Fruit fly (Drosophila melanogaster) Kc167 (cell line): Measurements from ENCODE around the gene CG10958.

Experiments used
- Myc ChIP-seq: fragments of >200 bp; optimal IDR thresholded peaks from 2 replicates; lab custom pipeline; 2017; ENCODE audit warnings: missing external identifiers
- Sin3A ChIP-seq: fragments of >200 bp; optimal IDR thresholded peaks from 2 replicates; lab custom pipeline; 2018; ENCODE audit warnings: missing external identifiers
- h ChIP-seq: fragments of >200 bp; optimal IDR thresholded peaks from 3 replicates; lab custom pipeline; 2018; ENCODE audit warnings: missing external identifiers
- insv ChIP-seq: fragments of >200 bp; optimal IDR thresholded peaks from 3 replicates; lab custom pipeline; 2018; ENCODE audit warnings: missing external identifiers
- psq ChIP-seq: fragments of >200 bp; optimal IDR thresholded peaks from 2 replicates; lab custom pipeline; 2017; ENCODE audit warnings: missing external identifiers
- ttk ChIP-seq: sonication (Bioruptor generic); optimal IDR thresholded peaks from 2 replicates; lab custom pipeline; 2017; ENCODE audit warnings: missing external identifiers

CG10958 gene

DNA sequence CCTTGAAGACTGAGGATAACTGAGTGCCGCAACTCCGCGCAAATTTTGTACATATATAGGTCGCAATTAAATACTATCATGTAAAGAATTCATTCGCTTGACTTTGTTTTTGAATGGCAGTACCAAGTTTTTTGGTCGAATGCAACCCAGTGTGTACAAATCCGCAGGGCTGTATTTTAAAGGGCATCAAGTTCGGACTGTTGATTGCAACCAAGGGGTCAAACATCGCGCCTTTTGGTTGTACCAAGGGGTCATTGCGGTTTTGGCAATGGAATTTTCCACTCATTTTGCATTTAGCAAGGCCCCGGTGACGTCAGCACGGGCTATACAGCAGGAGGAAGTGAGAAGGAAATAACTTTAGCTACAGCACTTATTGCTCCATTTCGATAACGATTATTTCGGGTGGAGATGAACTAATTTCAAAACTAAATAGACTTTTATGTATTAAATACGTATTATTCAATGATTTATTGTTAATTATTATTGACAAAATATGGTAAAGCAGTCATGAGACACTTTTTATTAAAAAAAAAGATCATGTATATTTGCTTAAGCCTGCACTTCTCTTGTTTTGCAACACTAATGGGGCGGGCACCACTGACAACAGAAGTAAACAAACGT lies at the start of gene CG10958:
Gene CG10958 (plus strand): TSS at position 593 of the 621 bp plus-strand sequence.
- TF ChIP-seq Myc, result no peak
- no peak for TF ChIP-seq psq (lab: Kevin White, UChicago)
- no peak for TF ChIP-seq insv (lab: Kevin White, UChicago)
- TF ChIP-seq ttk (lab: Kevin White, UChicago), result no peak
- TF ChIP-seq h (lab: Kevin White, UChicago), result no peak
- no peak for TF ChIP-seq Sin3A (lab: Kevin White, UChicago)

dm6 chrX:8087113-8087512 lies 45.0 kb upstream of the CG10958 start, which contains the start of gene CG2256:
Gene CG2256 (minus strand): TSS chrX:8087213.
- TF ChIP-seq insv (lab: Kevin White, UChicago) (no peak), Myc (no peak), h (lab: Kevin White, UChicago) (no peak), psq (lab: Kevin White, UChicago) (no peak), Sin3A (lab: Kevin White, UChicago) (no peak), ttk (lab: Kevin White, UChicago) (no peak)

DNA sequence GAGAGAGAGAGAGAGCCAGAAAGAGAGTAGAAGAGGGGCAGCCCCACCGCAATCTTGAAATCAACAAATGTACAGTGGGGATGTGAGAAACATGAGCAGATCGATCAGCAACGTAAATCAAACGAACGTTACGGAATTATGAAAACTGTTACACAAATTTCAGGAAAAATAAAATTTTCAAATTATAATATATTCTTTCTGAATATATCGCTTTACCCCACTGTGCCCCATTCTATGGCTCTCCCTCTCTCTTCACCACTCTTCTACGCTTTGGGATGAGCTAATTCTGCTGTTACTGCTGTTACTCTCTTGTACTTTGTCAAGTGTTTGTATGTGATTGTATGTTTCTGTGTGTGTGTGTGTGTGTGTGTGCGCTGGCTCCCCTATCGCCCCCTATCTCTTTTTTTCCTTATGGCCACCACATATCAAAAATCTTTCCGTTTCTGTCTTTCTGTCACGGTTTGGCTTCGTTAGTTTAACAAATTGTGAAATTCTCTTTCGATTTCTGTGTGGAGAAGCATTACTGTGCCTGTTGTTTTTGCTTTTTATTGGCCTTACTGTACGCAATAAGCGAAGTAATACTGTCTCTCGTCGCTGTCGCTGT lies 41.0 kb upstream of the CG10958 start:
- TF ChIP-seq psq (lab: Kevin White, UChicago) (no peak), ttk (lab: Kevin White, UChicago) (no peak), Myc (no peak), Sin3A (lab: Kevin White, UChicago) (no peak), h (lab: Kevin White, UChicago) (no peak), insv (lab: Kevin White, UChicago) (no peak)

dm6 chrX:8092075-8092682 lies 39.9 kb upstream of the CG10958 start:
- TF ChIP-seq ttk (lab: Kevin White, UChicago), result no peak

- no peak for TF ChIP-seq psq (lab: Kevin White, UChicago)
- no peak for TF ChIP-seq Sin3A (lab: Kevin White, UChicago)
- no peak for TF ChIP-seq Myc
- TF ChIP-seq insv (lab: Kevin White, UChicago), result no peak
- no peak for TF ChIP-seq h (lab: Kevin White, UChicago)
- TF ChIP-seq ttk (lab: Kevin White, UChicago), result no peak
These were observed 39.0 kb upstream of the CG10958 start for dm6 chrX:8092893-8093721.

DNA sequence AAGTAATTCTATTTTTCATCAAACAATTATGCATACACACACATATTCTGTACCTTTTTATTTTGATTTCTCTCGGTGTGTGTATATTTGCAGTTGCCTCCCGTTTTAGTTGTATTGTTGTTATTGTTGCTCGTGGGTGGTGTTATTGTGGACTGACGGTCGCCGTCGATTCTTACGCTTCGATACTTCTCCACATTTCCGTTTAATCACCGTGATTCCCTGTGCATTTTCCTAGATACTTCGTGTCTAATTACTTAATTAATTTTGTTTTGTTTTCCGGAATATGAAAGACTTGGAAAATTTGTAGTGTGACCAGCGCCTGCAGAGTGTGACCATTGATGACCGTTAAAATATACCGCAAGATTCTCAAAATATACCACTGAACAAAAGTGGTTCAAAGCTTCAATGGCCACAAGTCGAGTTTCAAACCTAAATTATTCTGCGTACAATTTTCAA lies 38.3 kb upstream of the CG10958 start, which contains the start of gene UbcE2H:
Gene UbcE2H (minus strand): TSS at position 343 of the 456 bp plus-strand sequence.
- TF ChIP-seq h (lab: Kevin White, UChicago), result no peak
- no peak for TF ChIP-seq insv (lab: Kevin White, UChicago)
- TF ChIP-seq Myc, result no peak
- TF ChIP-seq Sin3A (lab: Kevin White, UChicago), result no peak
- TF ChIP-seq psq (lab: Kevin White, UChicago), result no peak
- TF ChIP-seq ttk (lab: Kevin White, UChicago), result no peak

DNA sequence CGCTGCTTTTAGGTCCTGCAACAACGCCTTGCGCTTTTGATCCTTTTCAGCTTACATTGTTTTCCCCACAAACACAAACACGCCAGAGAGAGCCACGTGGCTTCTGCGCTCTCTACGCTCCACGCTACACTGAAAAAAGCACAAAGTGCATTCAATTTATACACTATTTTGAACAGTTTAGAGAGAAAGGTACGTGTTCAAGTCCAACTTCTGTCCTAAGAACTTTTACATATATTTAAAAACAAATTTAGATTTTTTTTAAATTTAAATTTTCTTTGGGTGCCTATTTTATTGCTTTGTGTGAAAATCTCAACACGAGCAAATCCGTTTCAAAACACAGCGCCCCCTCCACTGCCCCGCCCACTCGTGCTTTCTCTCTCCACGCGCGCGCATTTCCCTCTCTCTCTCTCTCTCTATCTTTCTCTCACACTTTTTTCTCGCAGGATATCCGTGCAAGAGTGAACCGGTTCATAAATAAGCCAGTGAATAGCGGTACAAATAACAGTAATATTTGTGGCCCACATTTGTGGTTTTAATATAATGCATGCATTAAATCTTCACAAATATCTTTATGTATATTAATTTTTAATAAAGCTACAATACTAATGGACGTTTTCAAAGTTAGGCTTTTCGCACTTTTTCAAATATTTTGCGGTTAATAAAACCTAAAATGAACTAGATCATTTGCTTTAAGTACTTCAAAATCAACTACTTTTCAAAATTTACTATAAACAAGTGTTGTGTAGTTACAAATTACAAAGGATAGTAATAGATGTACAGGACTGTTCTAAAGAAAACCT lies 31.9 kb upstream of the CG10958 start:
- TF ChIP-seq h (lab: Kevin White, UChicago) (no peak), Sin3A (lab: Kevin White, UChicago) (no peak), psq (lab: Kevin White, UChicago) (no peak), Myc (no peak), insv (lab: Kevin White, UChicago) (no peak), ttk (lab: Kevin White, UChicago) (no peak)

dm6 chrX:8100826-8101079 lies 31.3 kb upstream of the CG10958 start:
- TF ChIP-seq h (lab: Kevin White, UChicago) (no peak), Myc (no peak), psq (lab: Kevin White, UChicago) (no peak), Sin3A (lab: Kevin White, UChicago) (no peak), ttk (lab: Kevin White, UChicago) (no peak), insv (lab: Kevin White, UChicago) (no peak)

DNA sequence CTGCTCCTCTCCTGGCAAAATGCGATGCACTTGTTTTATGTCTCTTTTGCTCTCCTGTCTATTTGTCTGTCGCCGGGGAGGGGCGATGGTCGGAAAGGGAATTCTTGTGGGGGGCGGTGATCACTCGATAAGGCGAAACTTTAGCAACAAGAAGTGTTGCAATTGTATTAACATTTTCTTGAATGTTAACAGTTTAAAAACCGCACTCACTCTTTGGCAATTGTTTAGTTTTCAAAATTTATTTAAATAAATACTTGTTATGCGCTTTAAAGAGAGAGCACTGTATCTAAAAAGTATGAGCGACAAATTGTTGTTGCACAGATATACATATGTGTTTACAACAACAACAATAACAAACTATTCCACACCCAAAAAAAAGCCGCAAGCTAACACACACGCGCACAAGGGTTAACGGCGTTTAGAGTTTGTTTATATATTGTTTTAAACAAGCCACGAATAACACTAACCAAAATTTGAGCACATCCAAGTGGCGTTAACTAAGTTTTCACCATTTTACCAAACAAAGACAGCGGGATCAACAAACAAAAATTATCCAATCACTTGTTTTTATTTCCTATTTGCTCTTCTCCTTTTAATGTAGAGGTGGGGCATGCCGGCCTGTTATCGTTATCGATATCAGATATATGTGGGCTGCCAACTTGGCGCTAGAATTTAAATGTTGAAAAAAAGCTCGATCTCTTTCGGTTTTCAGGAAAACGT lies 30.4 kb upstream of the CG10958 start, which contains the start of gene CG2258:
Gene CG2258 (minus strand): TSS at position 617 of the 720 bp plus-strand sequence.
- TF ChIP-seq psq (lab: Kevin White, UChicago) (no peak), ttk (lab: Kevin White, UChicago) (no peak)

dm6 chrX:8106281-8107050 lies 25.6 kb upstream of the CG10958 start:
- TF ChIP-seq psq (lab: Kevin White, UChicago), result no peak
- TF ChIP-seq ttk (lab: Kevin White, UChicago), result no peak
- TF ChIP-seq h (lab: Kevin White, UChicago), result no peak
- TF ChIP-seq Myc, result no peak
